Worm (Caenorhabditis elegans) whole organism, young adult: ENCODE measurements around the gene ZC477.2.

Source experiments
- D2030.7 ChIP-seq: fragments of 200-800 bp; sonication (Bioruptor generic); IDR thresholded peaks from 2 replicates; pipeline ENCODE4 v1.3.6; 2022; ENCODE audit warnings: missing genetic modification reagents, missing genetic modification characterization, missing compliant biosample characterization
- F57A8.1 ChIP-seq: fragments of 200-800 bp; sonication (Bioruptor generic); optimal IDR thresholded peaks from 2 replicates; lab custom pipeline; 2018; ENCODE audit warnings: mild to moderate bottlenecking, missing genetic modification characterization, moderate library complexity, missing compliant biosample characterization
- F57C9.4 ChIP-seq: sonication (generic microtip); optimal IDR thresholded peaks from 2 replicates; lab custom pipeline; 2017; ENCODE audit warnings: mild to moderate bottlenecking, missing genetic modification characterization, missing compliant biosample characterization
- K11D2.4 ChIP-seq: fragments of 200-800 bp; sonication (Bioruptor generic); IDR thresholded peaks from 2 replicates; pipeline ENCODE4 v1.3.6; 2022; ENCODE audit warnings: missing genetic modification reagents, missing genetic modification characterization, missing compliant biosample characterization
- T26A5.8 ChIP-seq: sonication (generic microtip); optimal IDR thresholded peaks from 2 replicates; lab custom pipeline; 2016; ENCODE audit warnings: missing genetic modification characterization, missing compliant biosample characterization
- Y67H2A.10 ChIP-seq: fragments of 200-800 bp; sonication (Bioruptor generic); conservative IDR thresholded peaks from 2 replicates; pipeline ENCODE4 v1.3.6; 2022; ENCODE audit warnings: missing genetic modification reagents, missing genetic modification characterization, missing compliant biosample characterization
- Y79H2A.3 ChIP-seq: fragments of 200-800 bp; sonication (Bioruptor generic); conservative IDR thresholded peaks from 2 replicates; pipeline ENCODE4 v1.3.6; 2022; ENCODE audit warnings: missing genetic modification reagents, missing genetic modification characterization, missing compliant biosample characterization
- ama-1 ChIP-seq, 3 experiments: fragments of 150-350 bp in 1 of 3; sonication (generic microtip) in 2 of 3; optimal IDR thresholded peaks; 2 replicates each; lab custom pipeline; 2014 to 2018; ENCODE audit warnings: missing biosample characterization in 2 of 3, missing genetic modification characterization in 2 of 3, missing genetic modification reagents in 2 of 3
- aptf-3 ChIP-seq: fragments of 200-800 bp; sonication (Bioruptor generic); IDR thresholded peaks from 2 replicates; pipeline ENCODE4 v1.3.6; 2022; ENCODE audit warnings: missing genetic modification characterization, missing compliant biosample characterization
- attf-3 ChIP-seq: fragments of 200-800 bp; sonication (Bioruptor generic); conservative IDR thresholded peaks from 2 replicates; pipeline ENCODE4 v1.3.6; 2022; ENCODE audit warnings: missing genetic modification reagents, missing genetic modification characterization, missing compliant biosample characterization
- attf-5 ChIP-seq: fragments of 200-800 bp; sonication (Bioruptor generic); optimal IDR thresholded peaks from 2 replicates; lab custom pipeline; 2018; ENCODE audit warnings: mild to moderate bottlenecking, missing genetic modification characterization, missing compliant biosample characterization
- ccch-3 ChIP-seq: fragments of 200-800 bp; sonication (Bioruptor generic); optimal IDR thresholded peaks from 2 replicates; lab custom pipeline; 2018; ENCODE audit warnings: mild to moderate bottlenecking, missing genetic modification characterization, missing compliant biosample characterization
- cebp-2 ChIP-seq: fragments of 200-800 bp; sonication (Bioruptor generic); IDR thresholded peaks from 2 replicates; pipeline ENCODE4 v1.3.6; 2022; ENCODE audit warnings: missing genetic modification characterization, missing compliant biosample characterization
- ceh-40 ChIP-seq: fragments of 200-800 bp; sonication (Bioruptor generic); IDR thresholded peaks from 2 replicates; pipeline ENCODE4 v1.3.6; 2022; ENCODE audit warnings: missing genetic modification characterization, missing compliant biosample characterization
- chd-7 ChIP-seq: sonication (generic microtip); optimal IDR thresholded peaks from 2 replicates; lab custom pipeline; 2016; ENCODE audit warnings: mild to moderate bottlenecking, missing genetic modification characterization, moderate library complexity, missing compliant biosample characterization
- die-1 ChIP-seq: sonication (generic microtip); optimal IDR thresholded peaks from 2 replicates; lab custom pipeline; 2016; ENCODE audit warnings: missing genotype, mild to moderate bottlenecking, missing genetic modification characterization, missing compliant biosample characterization
- dpff-1 ChIP-seq: sonication (generic microtip); optimal IDR thresholded peaks from 2 replicates; lab custom pipeline; 2017; ENCODE audit warnings: mild to moderate bottlenecking, missing genetic modification characterization, missing compliant biosample characterization
- egl-18 ChIP-seq: fragments of 200-800 bp; sonication (Bioruptor generic); IDR thresholded peaks from 2 replicates; pipeline ENCODE4 v1.3.6; 2022; ENCODE audit warnings: missing genetic modification reagents, missing genetic modification characterization, missing compliant biosample characterization
- ets-4 ChIP-seq: fragments of 200-800 bp; sonication (Bioruptor generic); optimal IDR thresholded peaks from 2 replicates; lab custom pipeline; 2018; ENCODE audit warnings: mild to moderate bottlenecking, missing genetic modification characterization, missing compliant biosample characterization
- hlh-12 ChIP-seq: sonication (generic microtip); optimal IDR thresholded peaks from 2 replicates; lab custom pipeline; 2016; ENCODE audit warnings: missing genetic modification characterization, missing compliant biosample characterization
- hsf-1 ChIP-seq: fragments of 200-800 bp; sonication (Bioruptor generic); IDR thresholded peaks from 2 replicates; pipeline ENCODE4 v1.3.6; 2022; ENCODE audit warnings: missing genetic modification reagents, missing genetic modification characterization, missing compliant biosample characterization
- lin-54 ChIP-seq: fragments of 200-800 bp; sonication (Bioruptor generic); optimal IDR thresholded peaks from 2 replicates; lab custom pipeline; 2018; ENCODE audit warnings: mild to moderate bottlenecking, missing genetic modification characterization, missing compliant biosample characterization
- lsl-1 ChIP-seq: fragments of 200-800 bp; sonication (Bioruptor generic); optimal IDR thresholded peaks from 2 replicates; lab custom pipeline; 2018; ENCODE audit warnings: mild to moderate bottlenecking, missing genetic modification characterization, moderate library complexity, missing compliant biosample characterization
- madf-3 ChIP-seq: fragments of 200-800 bp; sonication (Bioruptor generic); IDR thresholded peaks from 2 replicates; pipeline ENCODE4 v1.3.6; 2022; ENCODE audit warnings: missing genetic modification reagents, missing genetic modification characterization, missing compliant biosample characterization
- mes-4 ChIP-seq: sonication (generic microtip); optimal IDR thresholded peaks from 2 replicates; lab custom pipeline; 2016; ENCODE audit warnings: missing genotype, missing genetic modification characterization, missing compliant biosample characterization
- nfyb-1 ChIP-seq: fragments of 200-800 bp; sonication (Bioruptor generic); IDR thresholded peaks from 2 replicates; pipeline ENCODE4 v1.3.6; 2022; ENCODE audit warnings: missing genetic modification reagents, missing genetic modification characterization, missing compliant biosample characterization
- nhr-80 ChIP-seq: sonication (generic microtip); optimal IDR thresholded peaks from 2 replicates; lab custom pipeline; 2016; ENCODE audit warnings: missing genetic modification characterization, missing compliant biosample characterization
- pha-4 ChIP-seq: fragments of 150-350 bp; sonication (generic microtip); optimal IDR thresholded peaks from 2 replicates; lab custom pipeline; 2014; ENCODE audit warnings: missing biosample characterization, missing genetic modification reagents, missing genetic modification characterization
- rcor-1 ChIP-seq: fragments of 200-800 bp; sonication (Bioruptor generic); IDR thresholded peaks from 2 replicates; pipeline ENCODE4 v1.3.6; 2022; ENCODE audit warnings: missing genetic modification reagents, missing genetic modification characterization, missing compliant biosample characterization
- repo-1 ChIP-seq: sonication (generic microtip); optimal IDR thresholded peaks from 2 replicates; lab custom pipeline; 2017; ENCODE audit warnings: mild to moderate bottlenecking, missing genetic modification characterization, missing compliant biosample characterization
- snpc-4 ChIP-seq, 5 experiments: fragments of 150-350 bp in 1 of 5; sonication (generic microtip) in 4 of 5; optimal IDR thresholded peaks; 2 replicates each; lab custom pipeline; 2014 to 2018; ENCODE audit warnings: missing genetic modification characterization in 5 of 5, missing biosample characterization in 3 of 5, antibody characterized with exemption in 2 of 5, mild to moderate bottlenecking in 2 of 5, missing compliant biosample characterization in 2 of 5, missing genotype in 2 of 5, moderate library complexity in 2 of 5, missing genetic modification reagents in 1 of 5
- somi-1 ChIP-seq: fragments of 200-800 bp; sonication (Bioruptor generic); optimal IDR thresholded peaks from 2 replicates; lab custom pipeline; 2018; ENCODE audit warnings: mild to moderate bottlenecking, missing genetic modification characterization, missing compliant biosample characterization
- tbx-9 ChIP-seq: sonication (generic microtip); optimal IDR thresholded peaks from 2 replicates; lab custom pipeline; 2016; ENCODE audit warnings: borderline replicate concordance, missing genetic modification characterization, inconsistent platforms, missing compliant biosample characterization
- tlf-1 ChIP-seq: fragments of 200-800 bp; sonication (Bioruptor generic); optimal IDR thresholded peaks from 2 replicates; lab custom pipeline; 2018; ENCODE audit warnings: mild to moderate bottlenecking, missing genetic modification characterization, missing compliant biosample characterization
- ztf-22 ChIP-seq: fragments of 200-800 bp; sonication (Bioruptor generic); optimal IDR thresholded peaks from 2 replicates; lab custom pipeline; 2018; ENCODE audit warnings: mild to moderate bottlenecking, missing genetic modification characterization, moderate library complexity, missing compliant biosample characterization
- ztf-28 ChIP-seq: fragments of 200-800 bp; sonication (Bioruptor generic); IDR thresholded peaks from 2 replicates; pipeline ENCODE4 v1.3.6; 2022; ENCODE audit warnings: missing genetic modification reagents, missing genetic modification characterization, missing compliant biosample characterization
- ztf-3 ChIP-seq: fragments of 200-800 bp; sonication (Bioruptor generic); optimal IDR thresholded peaks from 2 replicates; lab custom pipeline; 2018; ENCODE audit warnings: mild to moderate bottlenecking, missing genetic modification characterization, missing compliant biosample characterization

Gene ZC477.2

DNA sequence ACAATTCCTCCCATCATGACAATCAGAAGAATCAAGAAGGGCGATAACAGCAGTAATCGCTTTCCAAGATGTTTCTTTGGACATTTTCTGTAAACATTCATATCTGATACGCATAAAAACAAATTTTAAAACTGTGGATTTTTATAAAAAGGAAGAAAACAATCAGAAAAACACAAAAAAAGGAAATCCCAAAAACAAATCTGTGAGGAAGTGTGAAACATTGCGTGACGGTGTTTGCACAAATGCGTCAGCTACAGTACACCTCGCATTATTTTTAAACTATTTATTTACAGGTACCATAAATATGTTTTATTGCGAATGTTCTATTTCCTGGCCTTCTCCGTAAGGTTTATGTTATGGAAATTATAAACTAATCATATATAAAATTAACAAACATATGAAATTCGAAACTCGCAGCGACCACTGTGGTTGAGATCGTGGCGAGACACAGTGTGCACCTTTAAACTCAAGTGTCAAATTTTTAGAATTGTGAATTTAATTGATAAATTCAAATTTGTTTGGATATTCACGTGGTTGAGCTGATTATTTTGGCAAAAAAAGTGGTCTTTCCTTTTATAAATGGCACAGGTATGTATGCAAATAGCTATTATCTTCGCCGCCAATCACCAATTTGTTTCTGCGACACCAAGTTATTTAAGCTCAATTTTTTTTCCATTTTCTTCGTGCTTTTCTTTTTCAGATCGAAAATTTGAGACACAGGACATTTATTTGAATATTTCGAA is 13.5 kb downstream of the ZC477.2 start, which contains the start of the genes C34D4.10 and str-48:
Gene C34D4.10, minus strand, starts transcription at position 101 of the 743 bp plus-strand sequence.
Gene str-48, plus strand, starts transcription at position 693 of the 743 bp plus-strand sequence.
- TF ChIP-seq lsl-1 (peak; percentile 66), K11D2.4 (GFP tag; lab: Robert Waterston, UW) (no peak)

DNA sequence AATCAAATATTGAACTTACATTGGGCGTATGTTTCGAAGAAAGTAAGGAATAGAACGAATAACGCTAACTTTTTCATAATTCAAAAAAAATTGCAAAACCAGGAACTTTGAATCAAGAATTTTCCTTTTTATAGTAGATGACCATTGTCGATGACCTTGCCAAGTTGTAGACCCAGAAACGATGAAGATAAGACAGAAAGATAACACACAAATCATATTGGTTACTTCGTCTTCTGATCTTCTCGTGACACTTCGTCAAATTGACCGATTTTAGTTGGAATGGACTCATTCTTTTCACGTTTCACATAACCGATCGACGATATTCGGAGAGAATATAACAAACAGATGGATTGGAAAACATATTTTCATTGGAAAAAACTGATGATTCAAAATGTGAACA is 23.8 kb downstream of the ZC477.2 start, which contains the start of gene grsp-3:
Gene grsp-3, minus strand, starts transcription at position 149 of the 400 bp plus-strand sequence.
- TF ChIP-seq ama-1 (optimal IDR thresholded peaks at IDR 0.05; lab: Kevin White, UChicago) (no peak), ama-1 (GFP tag; optimal IDR thresholded peaks at IDR 0.05; lab: Kevin White, UChicago) (peak in 1 of 2 experiments; percentile 20), Y67H2A.10 (no peak)

DNA sequence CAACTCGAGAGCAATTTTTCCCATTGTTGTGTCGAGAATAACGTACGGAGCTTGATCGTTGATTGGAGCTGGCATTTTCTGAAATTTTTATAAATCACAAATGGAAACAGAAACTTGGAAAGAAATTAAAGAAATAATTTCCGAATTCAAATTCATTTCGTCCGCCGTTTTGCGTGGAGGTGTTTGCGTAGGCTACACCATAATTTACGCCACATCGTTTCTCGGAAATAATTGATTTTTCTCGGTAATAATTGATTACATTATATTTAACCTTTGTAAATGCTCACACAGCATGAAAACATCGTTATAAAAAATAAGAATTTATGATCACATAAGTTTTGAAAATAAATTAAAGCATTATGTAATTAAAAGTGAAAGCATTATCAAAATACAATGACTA is 25.1 kb downstream of the ZC477.2 start, which contains the start of gene cyn-12:
Gene cyn-12, minus strand, starts transcription at position 78 of the 400 bp plus-strand sequence.
- TF ChIP-seq F57C9.4 (tag; lab: Kevin White, UChicago) = no peak
- TF ChIP-seq snpc-4 (GFP tag; optimal IDR thresholded peaks at IDR 0.05; lab: Kevin White, UChicago) = no peak
- peak in 1 of 4 experiments; percentile 3 for TF ChIP-seq snpc-4 (tag; optimal IDR thresholded peaks at IDR 0.05; lab: Kevin White, UChicago)
- peak; percentile 16 for TF ChIP-seq attf-5 (GFP tag; lab: Kevin White, UChicago)
- peak; percentile 23 for TF ChIP-seq lin-54 (GFP tag; lab: Kevin White, UChicago)

ce11 chrIV:7133983-7134382 is 26.0 kb downstream of the ZC477.2 start, which contains the start of gene mutd-1:
mutd-1 (minus strand) TSS chrIV:7134083.
- TF ChIP-seq aptf-3 (GFP tag; lab: Robert Waterston, UW) (no peak), nfyb-1 (GFP tag; lab: Robert Waterston, UW) (0 out of 2 replicates have a peak, but pooled peaks have one; percentile 15), mes-4 (tag; lab: Kevin White, UChicago) (no peak)
- TF ChIP-seq, all 124 proteins: peak for 1

- TF ChIP-seq tlf-1 (GFP tag; lab: Kevin White, UChicago) = no peak
- no peak for TF ChIP-seq hlh-12 (tag; lab: Kevin White, UChicago)
- TF ChIP-seq cebp-2 = no peak
- TF ChIP-seq T26A5.8 (tag; lab: Kevin White, UChicago) = no peak
- no peak for TF ChIP-seq ets-4
- no peak for TF ChIP-seq F57C9.4 (tag; lab: Kevin White, UChicago)
- TF ChIP-seq rcor-1 (GFP tag; lab: Robert Waterston, UW) = no peak
- no peak for TF ChIP-seq ztf-28 (GFP tag; lab: Robert Waterston, UW)
- no peak for TF ChIP-seq ztf-3 (GFP tag; lab: Kevin White, UChicago)
- no peak for TF ChIP-seq egl-18 (GFP tag; lab: Robert Waterston, UW)
- no peak for TF ChIP-seq madf-3 (GFP tag; lab: Robert Waterston, UW)
- no peak for TF ChIP-seq Y79H2A.3
- no peak for TF ChIP-seq F57A8.1 (GFP tag; lab: Kevin White, UChicago)
- TF ChIP-seq ztf-22 = no peak
- TF ChIP-seq repo-1 (tag; lab: Kevin White, UChicago) = no peak
- no peak for TF ChIP-seq dpff-1 (tag; lab: Kevin White, UChicago)
Measured at ce11 chrIV:7139143-7139542, 31.1 kb downstream of the ZC477.2 start.

ce11 chrIV:7144670-7145257 is 36.8 kb downstream of the ZC477.2 start, which contains the start of gene hecd-1:
hecd-1 (minus strand) TSS chrIV:7144720.
- TF ChIP-seq attf-3 (GFP tag; lab: Robert Waterston, UW) = no peak
- TF ChIP-seq nhr-80 (tag; lab: Kevin White, UChicago) = peak; percentile 16
- no peak for TF ChIP-seq ceh-40
- TF ChIP-seq hsf-1 (GFP tag; lab: Robert Waterston, UW) = no peak
- TF ChIP-seq Y79H2A.3 = no peak
- TF ChIP-seq F57A8.1 (GFP tag; lab: Kevin White, UChicago) = no peak
- no peak for TF ChIP-seq chd-7 (tag; lab: Kevin White, UChicago)
- no peak for TF ChIP-seq die-1
- TF ChIP-seq D2030.7 (GFP tag; lab: Robert Waterston, UW) = no peak
- no peak for TF ChIP-seq tbx-9 (tag; lab: Kevin White, UChicago)
- TF ChIP-seq pha-4 (tag; lab: Kevin White, UChicago) = no peak
- no peak for TF ChIP-seq ccch-3 (GFP tag; lab: Kevin White, UChicago)
- TF ChIP-seq somi-1 = no peak
- no peak for TF ChIP-seq K11D2.4 (GFP tag; lab: Robert Waterston, UW)
